Worm (Caenorhabditis elegans) whole organism, early embryonic: Measurements from ENCODE around the gene nhr-27.
A peak's percentile ranks its signal among the peaks of the same experiment; 100 is the strongest.

Experiments used
- B0310.2 ChIP-seq: sonication (generic microtip); optimal IDR thresholded peaks from 2 replicates; lab custom pipeline; 2016; ENCODE audit warnings: mild to moderate bottlenecking, missing genetic modification characterization, missing compliant biosample characterization
- F13C5.2 ChIP-seq: sonication (generic microtip); optimal IDR thresholded peaks from 2 replicates; lab custom pipeline; 2017; ENCODE audit warnings: mild to moderate bottlenecking, missing genetic modification characterization, inconsistent platforms, missing compliant biosample characterization
- aly-1 ChIP-seq: sonication (generic microtip); optimal IDR thresholded peaks from 2 replicates; lab custom pipeline; 2016; ENCODE audit warnings: missing genetic modification characterization, missing compliant biosample characterization
- ama-1 ChIP-seq: fragments of 150-350 bp; optimal IDR thresholded peaks from 2 replicates; lab custom pipeline; 2014
- ceh-13 ChIP-seq: fragments of 200-800 bp; sonication (Bioruptor generic); optimal IDR thresholded peaks from 2 replicates; lab custom pipeline; 2018; ENCODE audit warnings: mild to moderate bottlenecking, missing genetic modification characterization, missing compliant biosample characterization
- ceh-36 ChIP-seq: sonication (generic microtip); optimal IDR thresholded peaks from 2 replicates; lab custom pipeline; 2016; ENCODE audit warnings: missing genetic modification characterization, inconsistent platforms, missing compliant biosample characterization
- ets-7 ChIP-seq: sonication (generic microtip); optimal IDR thresholded peaks from 2 replicates; lab custom pipeline; 2016; ENCODE audit warnings: missing genotype, missing genetic modification characterization, missing compliant biosample characterization
- flt-1 ChIP-seq: fragments of 200-800 bp; sonication (Bioruptor generic); IDR thresholded peaks from 2 replicates; pipeline ENCODE4 v1.3.6; 2022; ENCODE audit warnings: missing genetic modification characterization, missing compliant biosample characterization
- hmbx-1 ChIP-seq: sonication (generic microtip); optimal IDR thresholded peaks from 2 replicates; lab custom pipeline; 2016; ENCODE audit warnings: mild to moderate bottlenecking, missing genetic modification characterization, missing compliant biosample characterization
- hmg-4 ChIP-seq: fragments of 200-800 bp; sonication (Bioruptor generic); optimal IDR thresholded peaks from 2 replicates; lab custom pipeline; 2018; ENCODE audit warnings: mild to moderate bottlenecking, missing genetic modification characterization, missing compliant biosample characterization
- hnd-1 ChIP-seq: sonication (generic microtip); optimal IDR thresholded peaks from 2 replicates; lab custom pipeline; 2016; ENCODE audit warnings: missing genetic modification characterization, missing compliant biosample characterization
- pes-1 ChIP-seq: fragments of 200-800 bp; sonication (Bioruptor generic); IDR thresholded peaks from 2 replicates; pipeline ENCODE4 v1.3.6; 2022; ENCODE audit warnings: missing genetic modification reagents, missing genetic modification characterization, missing compliant biosample characterization
- scrt-1 ChIP-seq: fragments of 200-800 bp; sonication (Bioruptor generic); IDR thresholded peaks from 2 replicates; pipeline ENCODE4 v1.3.6; 2022; ENCODE audit warnings: missing genetic modification characterization, missing compliant biosample characterization
- sea-1 ChIP-seq: fragments of 200-800 bp; sonication (Bioruptor generic); conservative IDR thresholded peaks from 2 replicates; pipeline ENCODE4 v1.3.6; 2022; ENCODE audit warnings: missing genetic modification characterization, missing compliant biosample characterization
- tbx-11 ChIP-seq: fragments of 200-800 bp; sonication (Bioruptor generic); IDR thresholded peaks from 2 replicates; pipeline ENCODE4 v1.3.6; 2022; ENCODE audit warnings: missing genetic modification characterization, missing compliant biosample characterization
- tbx-37 ChIP-seq: fragments of 200-800 bp; sonication (Bioruptor generic); conservative IDR thresholded peaks from 2 replicates; pipeline ENCODE4 v1.3.6; 2022; ENCODE audit warnings: missing genetic modification reagents, missing genetic modification characterization, missing compliant biosample characterization
- tra-4 ChIP-seq: sonication (generic microtip); optimal IDR thresholded peaks from 2 replicates; lab custom pipeline; 2017; ENCODE audit warnings: missing genetic modification characterization, missing compliant biosample characterization

The nhr-27 gene

DNA sequence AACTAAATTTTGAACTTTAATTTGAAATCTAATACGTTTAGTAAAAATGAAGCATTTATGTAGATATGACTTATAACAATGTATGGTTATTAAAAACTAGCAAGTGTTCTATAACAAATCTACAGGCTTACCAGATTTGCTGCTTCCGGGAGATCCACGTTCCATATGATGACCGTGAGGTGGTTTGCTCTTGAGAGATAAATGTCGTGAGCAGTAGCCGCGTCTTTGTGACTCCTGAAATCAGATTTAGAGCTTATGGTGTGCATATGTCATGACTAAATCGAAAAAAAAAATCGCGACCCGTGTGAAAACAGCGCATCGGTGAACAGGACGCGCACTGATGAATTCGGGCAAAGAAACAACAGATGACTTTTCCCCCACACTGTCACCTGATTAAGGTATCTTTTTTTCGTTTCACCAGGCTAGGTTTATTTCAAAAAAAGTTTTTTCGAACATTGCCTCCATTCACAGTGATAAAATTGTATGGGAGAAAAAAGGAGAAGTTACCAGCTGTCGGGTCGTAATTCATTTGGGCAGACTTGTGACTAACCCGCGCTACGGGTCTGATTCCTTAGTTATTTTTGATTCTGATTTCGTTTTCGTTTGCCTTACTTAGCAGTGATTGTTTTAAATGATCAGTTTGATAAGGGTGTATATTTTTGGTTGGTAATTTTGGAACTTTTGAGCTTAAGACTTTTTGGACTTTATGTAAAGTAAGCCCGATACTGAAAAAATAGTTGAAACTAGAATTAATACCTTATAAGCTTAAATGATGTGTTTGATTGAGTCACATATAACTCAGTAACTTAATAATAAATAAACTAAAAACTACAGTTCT is at the start of gene nhr-27:
TSS of gene nhr-27 (minus strand) at position 234 of the 838 bp plus-strand sequence.
- TF ChIP-seq ama-1 (lab: Kevin White, UChicago) (no peak), sea-1 (no peak), flt-1 (GFP tag; lab: Robert Waterston, UW) (no peak), scrt-1 (GFP tag; lab: Robert Waterston, UW) (no peak), tbx-37 (GFP tag; lab: Robert Waterston, UW) (no peak), tra-4 (tag; lab: Kevin White, UChicago) (no peak), hnd-1 (tag; lab: Kevin White, UChicago) (no peak), aly-1 (tag; lab: Kevin White, UChicago) (no peak), F13C5.2 (tag; lab: Kevin White, UChicago) (no peak), tbx-11 (GFP tag; lab: Robert Waterston, UW) (no peak), hmg-4 (GFP tag; lab: Kevin White, UChicago) (no peak)

ce11 chrX:12857701-12858100 is 49.6 kb upstream of the nhr-27 start, which contains the start of gene T14G8.2:
T14G8.2 (plus strand) TSS chrX:12858001.
- TF ChIP-seq ceh-13 (GFP tag; lab: Kevin White, UChicago) (no peak), tra-4 (tag; lab: Kevin White, UChicago) (no peak), pes-1 (GFP tag; lab: Robert Waterston, UW) (no peak), ceh-36 (tag; lab: Kevin White, UChicago) (no peak), hmbx-1 (tag; lab: Kevin White, UChicago) (no peak), aly-1 (tag; lab: Kevin White, UChicago) (no peak), tbx-37 (GFP tag; lab: Robert Waterston, UW) (no peak), sea-1 (no peak), flt-1 (GFP tag; lab: Robert Waterston, UW) (no peak), B0310.2 (tag; lab: Kevin White, UChicago) (no peak), ets-7 (tag; lab: Kevin White, UChicago) (no peak), F13C5.2 (tag; lab: Kevin White, UChicago) (no peak), ama-1 (lab: Kevin White, UChicago) (no peak), scrt-1 (GFP tag; lab: Robert Waterston, UW) (no peak), hmg-4 (GFP tag; lab: Kevin White, UChicago) (no peak), hnd-1 (tag; lab: Kevin White, UChicago) (no peak), tbx-11 (GFP tag; lab: Robert Waterston, UW) (no peak)

- TF ChIP-seq ets-7 (tag; lab: Kevin White, UChicago), result no peak
- peak; percentile 69 for TF ChIP-seq pes-1 (GFP tag; lab: Robert Waterston, UW)
- TF ChIP-seq tbx-37 (GFP tag; lab: Robert Waterston, UW), result 0 out of 2 replicates have a peak, but pooled peaks have one; percentile 44
- no peak for TF ChIP-seq B0310.2 (tag; lab: Kevin White, UChicago)
- TF ChIP-seq flt-1 (GFP tag; lab: Robert Waterston, UW), result peak; percentile 60
- TF ChIP-seq hmg-4 (GFP tag; lab: Kevin White, UChicago), result no peak
- TF ChIP-seq tra-4 (tag; lab: Kevin White, UChicago), result no peak
- TF ChIP-seq tbx-11 (GFP tag; lab: Robert Waterston, UW), result no peak
- 0 out of 2 replicates have a peak, but pooled peaks have one; percentile 44 for TF ChIP-seq sea-1
- peak; percentile 60; the same call in 1 of the 2 replicates for TF ChIP-seq scrt-1 (GFP tag; lab: Robert Waterston, UW)
Observed at ce11 chrX:12854680-12855079, 46.6 kb upstream of the nhr-27 start.

- TF ChIP-seq flt-1 (GFP tag; lab: Robert Waterston, UW) (no peak), tbx-11 (GFP tag; lab: Robert Waterston, UW) (no peak), hmg-4 (GFP tag; lab: Kevin White, UChicago) (no peak), scrt-1 (GFP tag; lab: Robert Waterston, UW) (no peak), aly-1 (tag; lab: Kevin White, UChicago) (no peak), ceh-36 (tag; lab: Kevin White, UChicago) (no peak), sea-1 (no peak), ceh-13 (GFP tag; lab: Kevin White, UChicago) (no peak), tbx-37 (GFP tag; lab: Robert Waterston, UW) (no peak)
Observed at ce11 chrX:12854135-12854534, 46.0 kb upstream of the nhr-27 start.

ce11 chrX:12853079-12853478 is 45.0 kb upstream of the nhr-27 start:
- no peak for TF ChIP-seq ceh-36 (tag; lab: Kevin White, UChicago)
- no peak for TF ChIP-seq F13C5.2 (tag; lab: Kevin White, UChicago)
- no peak for TF ChIP-seq ceh-13 (GFP tag; lab: Kevin White, UChicago)
- TF ChIP-seq ama-1 (lab: Kevin White, UChicago), result no peak
- TF ChIP-seq ets-7 (tag; lab: Kevin White, UChicago), result no peak
- TF ChIP-seq pes-1 (GFP tag; lab: Robert Waterston, UW), result no peak
- TF ChIP-seq flt-1 (GFP tag; lab: Robert Waterston, UW), result no peak
- no peak for TF ChIP-seq B0310.2 (tag; lab: Kevin White, UChicago)
- TF ChIP-seq tbx-11 (GFP tag; lab: Robert Waterston, UW), result no peak
- no peak for TF ChIP-seq hnd-1 (tag; lab: Kevin White, UChicago)

DNA sequence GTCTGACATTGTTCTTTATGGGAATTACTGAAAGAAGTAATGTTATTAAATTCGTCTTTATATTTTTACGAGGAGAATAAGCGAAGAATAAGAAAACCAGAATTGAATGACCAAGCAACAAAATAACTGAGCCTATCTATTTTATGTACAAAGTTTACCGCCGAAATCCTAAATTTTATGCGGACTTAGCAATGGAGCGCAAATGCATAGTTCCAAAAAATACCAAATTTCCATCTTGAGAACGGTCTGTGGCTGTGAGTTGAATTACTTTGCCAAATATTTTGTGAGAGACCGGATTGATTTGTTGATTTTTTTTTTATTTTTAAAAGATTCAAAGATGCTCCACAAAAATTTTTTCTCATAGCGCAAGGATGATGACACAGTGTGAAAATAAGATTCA is 44.5 kb upstream of the nhr-27 start, which contains the start of gene chd-3:
TSS of gene chd-3 (minus strand) at position 27 of the 400 bp plus-strand sequence.
- no peak for TF ChIP-seq tra-4 (tag; lab: Kevin White, UChicago)
- TF ChIP-seq ama-1 (lab: Kevin White, UChicago), result no peak
- TF ChIP-seq flt-1 (GFP tag; lab: Robert Waterston, UW), result no peak
- no peak for TF ChIP-seq ceh-36 (tag; lab: Kevin White, UChicago)
- TF ChIP-seq scrt-1 (GFP tag; lab: Robert Waterston, UW), result no peak
- no peak for TF ChIP-seq hmbx-1 (tag; lab: Kevin White, UChicago)
- no peak for TF ChIP-seq sea-1
- TF ChIP-seq hmg-4 (GFP tag; lab: Kevin White, UChicago), result no peak
- no peak for TF ChIP-seq tbx-11 (GFP tag; lab: Robert Waterston, UW)
- no peak for TF ChIP-seq ceh-13 (GFP tag; lab: Kevin White, UChicago)
- TF ChIP-seq ets-7 (tag; lab: Kevin White, UChicago), result no peak
- no peak for TF ChIP-seq pes-1 (GFP tag; lab: Robert Waterston, UW)
- TF ChIP-seq tbx-37 (GFP tag; lab: Robert Waterston, UW), result no peak
- TF ChIP-seq F13C5.2 (tag; lab: Kevin White, UChicago), result no peak
- no peak for TF ChIP-seq B0310.2 (tag; lab: Kevin White, UChicago)
- no peak for TF ChIP-seq hnd-1 (tag; lab: Kevin White, UChicago)
